Fruit fly (Drosophila melanogaster) whole organism, wandering third instar larva: ENCODE measurements around the gene dco.

ENCODE experiments used
- Abd-B ChIP-seq: fragments of >200 bp; optimal IDR thresholded peaks from 2 replicates; lab custom pipeline; 2017; ENCODE audit warnings: missing biosample characterization, missing genetic modification characterization
- CG32264 ChIP-seq: fragments of 200-800 bp; sonication (Bioruptor generic); optimal IDR thresholded peaks from 2 replicates; lab custom pipeline; 2016; ENCODE audit warnings: missing biosample characterization, missing genetic modification characterization
- CG9705 ChIP-seq: fragments of 200-800 bp; sonication (Bioruptor generic); optimal IDR thresholded peaks from 2 replicates; lab custom pipeline; 2018; ENCODE audit warnings: missing biosample characterization, mild to moderate bottlenecking, missing genetic modification characterization
- Dif ChIP-seq: fragments of 200-275, 200-300 bp; sonication (Bioruptor generic); optimal IDR thresholded peaks from 2 replicates; lab custom pipeline; 2018; ENCODE audit warnings: missing biosample characterization, missing genetic modification characterization; ENCODE audit not compliant: partially characterized antibody
- GATAd ChIP-seq: sonication (Bioruptor generic); optimal IDR thresholded peaks from 2 replicates; lab custom pipeline; 2016; ENCODE audit warnings: missing biosample characterization, missing genetic modification characterization
- HLH106 ChIP-seq: fragments of 200-800 bp; optimal IDR thresholded peaks from 3 replicates; lab custom pipeline; 2019; ENCODE audit warnings: missing biosample characterization, mild to moderate bottlenecking, missing genetic modification characterization, moderate library complexity
- Hnf4 ChIP-seq: fragments of 200-800 bp; sonication (Bioruptor generic); optimal IDR thresholded peaks from 2 replicates; lab custom pipeline; 2016; ENCODE audit warnings: missing biosample characterization, mild to moderate bottlenecking, missing genetic modification characterization
- Hr78 ChIP-seq: fragments of >200 bp; optimal IDR thresholded peaks from 2 replicates; lab custom pipeline; 2017; ENCODE audit warnings: missing biosample characterization, missing genetic modification characterization
- Hr83 ChIP-seq: fragments of 200-300 bp; sonication (Bioruptor generic); optimal IDR thresholded peaks from 2 replicates; lab custom pipeline; 2016; ENCODE audit warnings: missing biosample characterization, mild to moderate bottlenecking, missing genetic modification characterization, moderate library complexity; ENCODE audit not compliant: poor library complexity, severe bottlenecking
- Jra ChIP-seq: sonication (Bioruptor generic); optimal IDR thresholded peaks from 2 replicates; lab custom pipeline; 2016; ENCODE audit warnings: missing biosample characterization, missing genetic modification characterization
- Mio ChIP-seq: sonication (Bioruptor generic); optimal IDR thresholded peaks from 2 replicates; lab custom pipeline; 2016; ENCODE audit warnings: missing biosample characterization, missing genetic modification characterization
- OdsH ChIP-seq: fragments of 200-800 bp; sonication (Bioruptor generic); optimal IDR thresholded peaks from 2 replicates; lab custom pipeline; 2016; ENCODE audit warnings: missing biosample characterization, mild to moderate bottlenecking, missing genetic modification characterization
- Rel ChIP-seq, 2 experiments: fragments of 200-800 bp; sonication (Bioruptor generic) in 1 of 2; optimal IDR thresholded peaks; 2 replicates in 1 of 2; 3 replicates in 1 of 2; lab custom pipeline; 2016 to 2019; ENCODE audit warnings: mild to moderate bottlenecking in 2 of 2, missing biosample characterization in 2 of 2, missing genetic modification characterization in 2 of 2, moderate library complexity in 1 of 2
- Sp1 ChIP-seq: fragments of 200-800 bp; sonication (Bioruptor generic); optimal IDR thresholded peaks from 3 replicates; lab custom pipeline; 2019; ENCODE audit warnings: missing biosample characterization, mild to moderate bottlenecking, missing genetic modification characterization, moderate library complexity
- Vsx2 ChIP-seq: fragments of 200-300, 225-300 bp; sonication (Bioruptor generic); optimal IDR thresholded peaks from 2 replicates; lab custom pipeline; 2018; ENCODE audit warnings: missing biosample characterization, missing genetic modification characterization; ENCODE audit not compliant: partially characterized antibody
- br ChIP-seq: fragments of 200-800 bp; sonication (Bioruptor generic); optimal IDR thresholded peaks from 2 replicates; lab custom pipeline; 2016; ENCODE audit warnings: missing biosample characterization, missing genetic modification characterization
- brk ChIP-seq: fragments of 200-800 bp; sonication (Bioruptor generic); optimal IDR thresholded peaks from 2 replicates; lab custom pipeline; 2016; ENCODE audit warnings: missing biosample characterization, mild to moderate bottlenecking, missing genetic modification characterization
- dl ChIP-seq, 2 experiments: fragments of 175-275, 200-275 bp in 1 of 2; fragments of 200-275 bp in 1 of 2; sonication (Bioruptor generic); optimal IDR thresholded peaks; lab custom pipeline; 2018; ENCODE audit warnings: mild to moderate bottlenecking in 2 of 2, missing biosample characterization in 2 of 2, missing genetic modification characterization in 2 of 2, moderate library complexity in 2 of 2; ENCODE audit not compliant: partially characterized antibody in 2 of 2, insufficient read depth in 1 of 2
- dmrt93B ChIP-seq: fragments of 200-800 bp; sonication (Bioruptor generic); optimal IDR thresholded peaks from 2 replicates; lab custom pipeline; 2018; ENCODE audit warnings: missing biosample characterization, mild to moderate bottlenecking, missing genetic modification characterization
- dsf ChIP-seq: sonication (Bioruptor generic); optimal IDR thresholded peaks from 2 replicates; lab custom pipeline; 2016; ENCODE audit warnings: missing biosample characterization, missing genetic modification characterization, borderline replicate concordance
- ey ChIP-seq: fragments of 200-800 bp; sonication (Bioruptor generic); optimal IDR thresholded peaks from 2 replicates; lab custom pipeline; 2016; ENCODE audit warnings: missing biosample characterization, missing genetic modification characterization
- foxo ChIP-seq, 2 experiments: fragments of 200-800 bp; sonication (Bioruptor generic); optimal IDR thresholded peaks; 2 replicates in 1 of 2; 3 replicates in 1 of 2; lab custom pipeline; 2016 to 2017; ENCODE audit warnings: missing biosample characterization in 2 of 2, missing genetic modification characterization in 2 of 2
- fru ChIP-seq: fragments of 200-800 bp; sonication (Bioruptor generic); optimal IDR thresholded peaks from 3 replicates; lab custom pipeline; 2016; ENCODE audit warnings: missing biosample characterization, mild to moderate bottlenecking, missing genetic modification characterization
- h ChIP-seq: fragments of 200-800 bp; sonication (Bioruptor generic); optimal IDR thresholded peaks from 3 replicates; lab custom pipeline; 2016; ENCODE audit warnings: missing biosample characterization, mild to moderate bottlenecking, missing genetic modification characterization
- lola ChIP-seq: fragments of >200 bp; optimal IDR thresholded peaks from 2 replicates; lab custom pipeline; 2017; ENCODE audit warnings: missing biosample characterization, missing genetic modification characterization
- pan ChIP-seq: fragments of >200 bp; optimal IDR thresholded peaks from 2 replicates; lab custom pipeline; 2017
- psq ChIP-seq: fragments of 200-800 bp; sonication (Bioruptor generic); optimal IDR thresholded peaks from 3 replicates; lab custom pipeline; 2017; ENCODE audit warnings: missing biosample characterization, mild to moderate bottlenecking, missing genetic modification characterization, moderate library complexity
- rgr ChIP-seq: fragments of 200-800 bp; sonication (Bioruptor generic); optimal IDR thresholded peaks from 3 replicates; lab custom pipeline; 2016; ENCODE audit warnings: missing biosample characterization, mild to moderate bottlenecking, missing genetic modification characterization
- sage ChIP-seq: fragments of 200-800 bp; sonication (Bioruptor generic); optimal IDR thresholded peaks from 2 replicates; lab custom pipeline; 2016; ENCODE audit warnings: missing biosample characterization, mild to moderate bottlenecking, missing genetic modification characterization
- sv ChIP-seq: fragments of 200-800 bp; sonication (Bioruptor generic); optimal IDR thresholded peaks from 3 replicates; lab custom pipeline; 2016; ENCODE audit warnings: missing biosample characterization, missing genetic modification characterization
- tai ChIP-seq: sonication (Bioruptor generic); optimal IDR thresholded peaks from 2 replicates; lab custom pipeline; 2016; ENCODE audit warnings: missing biosample characterization, missing genetic modification characterization
- woc ChIP-seq: sonication (Bioruptor generic); optimal IDR thresholded peaks from 2 replicates; lab custom pipeline; 2016; ENCODE audit warnings: missing biosample characterization, mild to moderate bottlenecking, missing genetic modification characterization

dco gene

dm6 chr3R:31059807-31060707 lies 953 bp downstream of the dco start:
- TF ChIP-seq psq (GFP tag; lab: Kevin White, UChicago), result peak; percentile 52
- peak; percentile 25 for TF ChIP-seq HLH106 (tag; lab: Kevin White, UChicago)
- no peak for TF ChIP-seq ey
- TF ChIP-seq foxo (GFP tag; optimal IDR thresholded peaks at IDR 0.05; lab: Kevin White, UChicago), result peak in 1 of 2 experiments; percentile 33
- no peak for TF ChIP-seq h (GFP tag; lab: Kevin White, UChicago)
- TF ChIP-seq Jra (GFP tag; lab: Kevin White, UChicago), result no peak
- TF ChIP-seq pan (lab: Kevin White, UChicago), result peak; percentile 45
- no peak for TF ChIP-seq Mio (GFP tag; lab: Kevin White, UChicago)
- TF ChIP-seq dsf, result no peak
- TF ChIP-seq CG32264 (GFP tag; lab: Kevin White, UChicago), result peak; percentile 7
- TF ChIP-seq fru (GFP tag; lab: Kevin White, UChicago), result peak; percentile 20

dm6 chr3R:31059036-31059806 lies 1.8 kb downstream of the dco start:
- TF ChIP-seq fru (GFP tag; lab: Kevin White, UChicago) (peak; percentile 81), Dif (GFP tag; lab: Kevin White, UChicago) (peak; percentile 70), Rel (GFP tag; optimal IDR thresholded peaks at IDR 0.05; lab: Kevin White, UChicago) (no peak), Rel (tag; optimal IDR thresholded peaks at IDR 0.05; lab: Kevin White, UChicago) (peak; percentile 40), Jra (GFP tag; lab: Kevin White, UChicago) (peak; percentile 53), ey (peak; percentile 70), tai (GFP tag; lab: Kevin White, UChicago) (peak; percentile 50), psq (GFP tag; lab: Kevin White, UChicago) (peak; percentile 86), Mio (GFP tag; lab: Kevin White, UChicago) (peak; percentile 4), GATAd (GFP tag; lab: Kevin White, UChicago) (no peak), sage (peak; percentile 75), dmrt93B (GFP tag; lab: Kevin White, UChicago) (peak; percentile 72), woc (GFP tag; lab: Kevin White, UChicago) (no peak), h (GFP tag; lab: Kevin White, UChicago) (peak; percentile 89), sv (GFP tag; lab: Kevin White, UChicago) (no peak), foxo (GFP tag; optimal IDR thresholded peaks at IDR 0.05; lab: Kevin White, UChicago) (peak in 1 of 2 experiments; percentile 91), br (GFP tag; lab: Kevin White, UChicago) (peak; percentile 66), Hnf4 (GFP tag; lab: Kevin White, UChicago) (peak; percentile 74), Abd-B (GFP tag; lab: Kevin White, UChicago) (no peak), CG9705 (GFP tag; lab: Kevin White, UChicago) (peak; percentile 39), Sp1 (peak; percentile 90), HLH106 (tag; lab: Kevin White, UChicago) (peak; percentile 89), CG32264 (GFP tag; lab: Kevin White, UChicago) (peak; percentile 35), Vsx2 (GFP tag; lab: Kevin White, UChicago) (no peak), pan (lab: Kevin White, UChicago) (no peak), OdsH (GFP tag; lab: Kevin White, UChicago) (peak; percentile 89), brk (GFP tag; lab: Kevin White, UChicago) (peak; percentile 83), rgr (GFP tag; lab: Kevin White, UChicago) (peak; percentile 89), dl (GFP tag; optimal IDR thresholded peaks at IDR 0.05; lab: Kevin White, UChicago; ENCODE audit: insufficient read depth in 1 of 2, partially characterized antibody in 2 of 2) (peak in 1 of 2 experiments; percentile 4)
- TF ChIP-seq, all 38 proteins: peak for 22

- no peak for TF ChIP-seq Hr78 (GFP tag; lab: Kevin White, UChicago)
- no peak for TF ChIP-seq rgr (GFP tag; lab: Kevin White, UChicago)
- no peak for TF ChIP-seq Hr83 (GFP tag; lab: Kevin White, UChicago)
- TF ChIP-seq brk (GFP tag; lab: Kevin White, UChicago), result no peak
- no peak for TF ChIP-seq Rel (GFP tag; optimal IDR thresholded peaks at IDR 0.05; lab: Kevin White, UChicago)
- TF ChIP-seq Rel (tag; optimal IDR thresholded peaks at IDR 0.05; lab: Kevin White, UChicago), result peak; percentile 24
- TF ChIP-seq h (GFP tag; lab: Kevin White, UChicago), result no peak
- no peak for TF ChIP-seq sv (GFP tag; lab: Kevin White, UChicago)
- no peak for TF ChIP-seq fru (GFP tag; lab: Kevin White, UChicago)
- TF ChIP-seq sage, result no peak
- peak; percentile 26 for TF ChIP-seq HLH106 (tag; lab: Kevin White, UChicago)
- no peak for TF ChIP-seq Vsx2 (GFP tag; lab: Kevin White, UChicago)
- TF ChIP-seq lola (GFP tag; lab: Kevin White, UChicago), result no peak
- peak in 1 of 2 experiments; percentile 25 for TF ChIP-seq foxo (GFP tag; optimal IDR thresholded peaks at IDR 0.05; lab: Kevin White, UChicago)
- no peak for TF ChIP-seq psq (GFP tag; lab: Kevin White, UChicago)
- TF ChIP-seq Dif (GFP tag; lab: Kevin White, UChicago), result no peak
Measured at dm6 chr3R:31053784-31054221, 7.2 kb downstream of the dco start, which contains the start of gene Chchd3. Gene Chchd3, minus strand, starts transcription at chr3R:31053915.
